Fruit fly (Drosophila melanogaster) whole organism, prepupa: Measurements from ENCODE around the gene CG43736.

ENCODE experiments used
- Blimp-1 ChIP-seq: fragments of 200-800 bp; sonication (Bioruptor generic); optimal IDR thresholded peaks from 3 replicates; lab custom pipeline; 2017; ENCODE audit warnings: missing biosample characterization, missing genetic modification characterization, mild to moderate bottlenecking, moderate library complexity, missing genetic modification reagents
- CG10631 ChIP-seq: fragments of 200-800 bp; sonication (Bioruptor generic); optimal IDR thresholded peaks from 2 replicates; lab custom pipeline; 2016; ENCODE audit warnings: missing biosample characterization, missing genetic modification characterization
- CG10669 ChIP-seq: fragments of 200-800 bp; sonication (Bioruptor generic); optimal IDR thresholded peaks from 3 replicates; lab custom pipeline; 2018; ENCODE audit warnings: missing biosample characterization, mild to moderate bottlenecking, missing genetic modification characterization, moderate library complexity
- CG11762 ChIP-seq: fragments of 200-800 bp; sonication (Bioruptor generic); optimal IDR thresholded peaks from 3 replicates; lab custom pipeline; 2016; ENCODE audit warnings: missing biosample characterization, missing genetic modification characterization; ENCODE audit not compliant: insufficient read depth
- CG11902 ChIP-seq: fragments of 200-800 bp; sonication (Bioruptor generic); optimal IDR thresholded peaks from 3 replicates; lab custom pipeline; 2016; ENCODE audit warnings: missing biosample characterization, missing genetic modification characterization
- CG15336 ChIP-seq: fragments of 200-800 bp; sonication (Bioruptor generic); IDR thresholded peaks from 2 replicates; pipeline ENCODE4 v1.3.6; 2022; ENCODE audit warnings: missing biosample characterization, missing genetic modification characterization
- CG1621 ChIP-seq: fragments of 200-800 bp; sonication (Bioruptor generic); optimal IDR thresholded peaks from 3 replicates; lab custom pipeline; 2018; ENCODE audit warnings: missing biosample characterization, mild to moderate bottlenecking, missing genetic modification characterization
- CG3032 ChIP-seq: fragments of 200-800 bp; optimal IDR thresholded peaks from 2 replicates; lab custom pipeline; 2019; ENCODE audit warnings: missing biosample characterization, mild to moderate bottlenecking, missing genetic modification characterization, moderate library complexity
- CG32006 ChIP-seq: fragments of 200-800 bp; sonication (Bioruptor generic); optimal IDR thresholded peaks from 3 replicates; lab custom pipeline; 2017; ENCODE audit warnings: missing biosample characterization, mild to moderate bottlenecking, missing genetic modification characterization
- CG34406 ChIP-seq: fragments of 200-800 bp; sonication (Bioruptor generic); optimal IDR thresholded peaks from 3 replicates; lab custom pipeline; 2016; ENCODE audit warnings: missing biosample characterization, missing genetic modification characterization
- CG4318 ChIP-seq: fragments of 200-800 bp; sonication (Bioruptor generic); optimal IDR thresholded peaks from 3 replicates; lab custom pipeline; 2017; ENCODE audit warnings: missing biosample characterization, mild to moderate bottlenecking, missing genetic modification characterization
- CG6276 ChIP-seq: fragments of 200-800 bp; sonication (Bioruptor generic); optimal IDR thresholded peaks from 2 replicates; lab custom pipeline; 2017; ENCODE audit warnings: missing biosample characterization, mild to moderate bottlenecking, missing genetic modification characterization
- CG6792 ChIP-seq: fragments of 200-800 bp; sonication (Bioruptor generic); optimal IDR thresholded peaks from 3 replicates; lab custom pipeline; 2016; ENCODE audit warnings: missing biosample characterization, missing genetic modification characterization
- CG6808 ChIP-seq: fragments of 200-800 bp; sonication (Bioruptor generic); optimal IDR thresholded peaks from 3 replicates; lab custom pipeline; 2017; ENCODE audit warnings: missing biosample characterization, missing genetic modification characterization, mild to moderate bottlenecking, moderate library complexity, missing genetic modification reagents
- CG6854 ChIP-seq: fragments of 200-800 bp; sonication (Bioruptor generic); optimal IDR thresholded peaks from 2 replicates; lab custom pipeline; 2017; ENCODE audit warnings: missing biosample characterization, mild to moderate bottlenecking, missing genetic modification characterization
- CG7368 ChIP-seq: fragments of 200-800 bp; sonication (Bioruptor generic); optimal IDR thresholded peaks from 3 replicates; lab custom pipeline; 2016; ENCODE audit warnings: missing biosample characterization, missing genetic modification characterization
- CG8319 ChIP-seq: fragments of 200-800 bp; sonication (Bioruptor generic); optimal IDR thresholded peaks from 3 replicates; lab custom pipeline; 2016; ENCODE audit warnings: missing biosample characterization, missing genetic modification characterization
- CG8632 ChIP-seq: fragments of 200-800 bp; sonication (Bioruptor generic); optimal IDR thresholded peaks from 3 replicates; lab custom pipeline; 2016; ENCODE audit warnings: missing biosample characterization, missing genetic modification characterization
- CG9139 ChIP-seq: fragments of 200-800 bp; sonication (Bioruptor generic); optimal IDR thresholded peaks from 3 replicates; lab custom pipeline; 2017; ENCODE audit warnings: missing biosample characterization, mild to moderate bottlenecking, missing genetic modification characterization
- Eip75B ChIP-seq: fragments of 200-800 bp; sonication (Bioruptor generic); optimal IDR thresholded peaks from 3 replicates; lab custom pipeline; 2016; ENCODE audit warnings: missing biosample characterization, missing genetic modification characterization
- Eip78C ChIP-seq: fragments of 200-800 bp; sonication (Bioruptor generic); peaks from one replicate; lab custom pipeline; 2016; ENCODE audit warnings: missing biosample characterization, missing genetic modification characterization
- Ets21C ChIP-seq: fragments of 200-800 bp; sonication (Bioruptor generic); optimal IDR thresholded peaks from 3 replicates; lab custom pipeline; 2016; ENCODE audit warnings: missing biosample characterization, missing genetic modification characterization
- Ets96B ChIP-seq: fragments of 200-800 bp; optimal IDR thresholded peaks from 2 replicates; lab custom pipeline; 2019; ENCODE audit warnings: missing biosample characterization, mild to moderate bottlenecking, missing genetic modification characterization, moderate library complexity
- Gug ChIP-seq: fragments of 200-800 bp; sonication (Bioruptor generic); IDR thresholded peaks from 2 replicates; pipeline ENCODE4 v1.3.6; 2022; ENCODE audit warnings: missing biosample characterization, missing genetic modification characterization
- Hr38 ChIP-seq: sonication (Bioruptor generic); optimal IDR thresholded peaks from 2 replicates; lab custom pipeline; 2016; ENCODE audit warnings: missing biosample characterization, missing genetic modification characterization
- Hr39 ChIP-seq: fragments of 200-800 bp; sonication (Bioruptor generic); optimal IDR thresholded peaks from 2 replicates; lab custom pipeline; 2016; ENCODE audit warnings: missing biosample characterization, missing genetic modification characterization
- Hr4 ChIP-seq: fragments of 200-800 bp; sonication (Bioruptor generic); optimal IDR thresholded peaks from 3 replicates; lab custom pipeline; 2016; ENCODE audit warnings: missing biosample characterization, missing genetic modification characterization
- Lpt ChIP-seq: fragments of 200-800 bp; sonication (Bioruptor generic); optimal IDR thresholded peaks from 3 replicates; lab custom pipeline; 2016; ENCODE audit warnings: missing biosample characterization, missing genetic modification characterization
- Smox ChIP-seq: fragments of 200-800 bp; sonication (Bioruptor generic); optimal IDR thresholded peaks from 3 replicates; lab custom pipeline; 2016; ENCODE audit warnings: missing biosample characterization, missing genetic modification characterization
- Sox102F ChIP-seq: fragments of 200-800 bp; sonication (Bioruptor generic); optimal IDR thresholded peaks from 2 replicates; lab custom pipeline; 2016; ENCODE audit warnings: missing biosample characterization, mild to moderate bottlenecking, missing genetic modification characterization
- acj6 ChIP-seq: fragments of 200-800 bp; sonication (Bioruptor generic); optimal IDR thresholded peaks from 3 replicates; lab custom pipeline; 2016; ENCODE audit warnings: missing biosample characterization, missing genetic modification characterization
- cyc ChIP-seq: fragments of 200-800 bp; sonication (Bioruptor generic); optimal IDR thresholded peaks from 3 replicates; lab custom pipeline; 2016; ENCODE audit warnings: missing biosample characterization, missing genetic modification characterization
- dac ChIP-seq: fragments of 200-800 bp; sonication (Bioruptor generic); optimal IDR thresholded peaks from 2 replicates; lab custom pipeline; 2017; ENCODE audit warnings: missing biosample characterization, mild to moderate bottlenecking, missing genetic modification characterization
- dsx ChIP-seq: fragments of 200-800 bp; optimal IDR thresholded peaks from 3 replicates; lab custom pipeline; 2019; ENCODE audit warnings: missing biosample characterization, mild to moderate bottlenecking, missing genetic modification characterization, moderate library complexity; ENCODE audit not compliant: poor library complexity, severe bottlenecking
- eg ChIP-seq: fragments of 200-800 bp; sonication (Bioruptor generic); IDR thresholded peaks from 3 replicates; pipeline ENCODE4 v1.3.6; 2022; ENCODE audit warnings: missing biosample characterization, missing genetic modification characterization
- esn ChIP-seq: fragments of 200-800 bp; sonication (Bioruptor generic); optimal IDR thresholded peaks from 2 replicates; lab custom pipeline; 2016; ENCODE audit warnings: missing biosample characterization, mild to moderate bottlenecking, missing genetic modification characterization, moderate library complexity
- fd59A ChIP-seq: fragments of 200-800 bp; sonication (Bioruptor generic); optimal IDR thresholded peaks from 2 replicates; lab custom pipeline; 2017; ENCODE audit warnings: missing biosample characterization, mild to moderate bottlenecking, missing genetic modification characterization, missing genetic modification reagents
- fd85E ChIP-seq: fragments of 200-800 bp; sonication (Bioruptor generic); optimal IDR thresholded peaks from 3 replicates; lab custom pipeline; 2016; ENCODE audit warnings: missing biosample characterization, missing genetic modification characterization
- fkh ChIP-seq: fragments of 200-800 bp; sonication (Bioruptor generic); optimal IDR thresholded peaks from 3 replicates; lab custom pipeline; 2017; ENCODE audit warnings: missing biosample characterization, mild to moderate bottlenecking, missing genetic modification characterization, moderate library complexity
- lz ChIP-seq: fragments of 200-800 bp; sonication (Bioruptor generic); optimal IDR thresholded peaks from 3 replicates; lab custom pipeline; 2016; ENCODE audit warnings: missing biosample characterization, missing genetic modification characterization
- net ChIP-seq: fragments of 200-800 bp; sonication (Bioruptor generic); optimal IDR thresholded peaks from 3 replicates; lab custom pipeline; 2016; ENCODE audit warnings: missing biosample characterization, missing genetic modification characterization
- pdm3 ChIP-seq: fragments of 200-800 bp; sonication (Bioruptor generic); optimal IDR thresholded peaks from 3 replicates; lab custom pipeline; 2016; ENCODE audit warnings: missing biosample characterization, missing genetic modification characterization
- salr ChIP-seq, 2 experiments: fragments of 200-800 bp; sonication (Bioruptor generic); optimal IDR thresholded peaks; 3 replicates each; lab custom pipeline; 2016 to 2018; ENCODE audit warnings: missing biosample characterization in 2 of 2, missing genetic modification characterization in 2 of 2, mild to moderate bottlenecking in 1 of 2
- spab ChIP-seq: fragments of 200-800 bp; sonication (Bioruptor generic); optimal IDR thresholded peaks from 2 replicates; lab custom pipeline; 2017; ENCODE audit warnings: missing biosample characterization, mild to moderate bottlenecking, missing genetic modification characterization, missing genetic modification reagents
- vri ChIP-seq: fragments of 200-800 bp; sonication (Bioruptor generic); optimal IDR thresholded peaks from 3 replicates; lab custom pipeline; 2016; ENCODE audit warnings: missing biosample characterization, mild to moderate bottlenecking, missing genetic modification characterization

The CG43736 gene

dm6 chrX:6849178-6849956 lies 14.3 kb upstream of the CG43736 start, which contains the start of the genes Cht11 and CG4558 (continued):
- TF ChIP-seq CG32006 (GFP tag; lab: Kevin White, UChicago) = peak; percentile 83
- peak; percentile 58 for TF ChIP-seq fd59A (GFP tag; lab: Kevin White, UChicago)
- TF ChIP-seq Sox102F (GFP tag; lab: Kevin White, UChicago) = peak; percentile 86
- TF ChIP-seq CG11902 (GFP tag; lab: Kevin White, UChicago) = peak; percentile 66
- peak; percentile 81 for TF ChIP-seq Hr4 (GFP tag; lab: Kevin White, UChicago)
- TF ChIP-seq Eip78C (GFP tag; lab: Kevin White, UChicago) = peak; percentile 95
- peak; percentile 91 for TF ChIP-seq esn (GFP tag; lab: Kevin White, UChicago)
- TF ChIP-seq CG10631 (GFP tag; lab: Kevin White, UChicago) = peak; percentile 87
- TF ChIP-seq Smox (GFP tag; lab: Kevin White, UChicago) = peak; percentile 87
- peak; percentile 71 for TF ChIP-seq dac
- peak; percentile 60 for TF ChIP-seq CG9139 (GFP tag; lab: Kevin White, UChicago)
- peak; percentile 79; the same call in 1 of the 2 replicates for TF ChIP-seq CG15336 (GFP tag; lab: Robert Waterston, UW)
- TF ChIP-seq Hr39 = peak; percentile 85
- peak; percentile 83 for TF ChIP-seq Ets96B (tag; lab: Kevin White, UChicago)
- peak; percentile 85 for TF ChIP-seq acj6 (GFP tag; lab: Kevin White, UChicago)
- peak; percentile 67 for TF ChIP-seq spab (GFP tag; lab: Kevin White, UChicago)
- peak; percentile 74 for TF ChIP-seq fkh (GFP tag; lab: Kevin White, UChicago)

DNA sequence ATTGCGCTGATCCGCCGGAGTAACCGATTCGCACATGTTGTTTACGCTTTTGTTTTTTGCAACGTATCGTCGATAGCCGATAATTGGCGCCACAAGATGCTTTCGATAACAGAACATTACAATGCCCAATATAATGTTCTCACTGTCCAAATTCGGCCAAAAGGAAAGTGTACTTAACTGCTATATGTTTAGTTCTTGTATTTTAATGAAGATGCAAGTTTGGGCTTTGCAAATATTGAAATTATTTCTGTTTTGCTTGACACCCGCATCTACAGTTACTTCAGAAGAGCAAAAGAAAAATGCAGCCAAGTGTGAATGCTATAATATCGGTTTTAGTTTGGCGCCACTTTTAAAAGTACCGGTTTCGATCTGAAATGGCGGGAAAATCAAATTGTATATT lies 11.1 kb upstream of the CG43736 start:
- TF ChIP-seq Eip78C (GFP tag; lab: Kevin White, UChicago) = peak; percentile 96
- peak; percentile 85 for TF ChIP-seq fd59A (GFP tag; lab: Kevin White, UChicago)
- TF ChIP-seq CG8319 = peak; percentile 88
- peak; percentile 92 for TF ChIP-seq eg (GFP tag; lab: Robert Waterston, UW)
- peak; percentile 91 for TF ChIP-seq Hr4 (GFP tag; lab: Kevin White, UChicago)
- TF ChIP-seq CG7368 = peak; percentile 91
- peak; percentile 88 for TF ChIP-seq dsx (GFP tag; lab: Kevin White, UChicago)
- peak; percentile 84 for TF ChIP-seq vri (GFP tag; lab: Kevin White, UChicago)
- no peak for TF ChIP-seq Hr38
- TF ChIP-seq net (GFP tag; lab: Kevin White, UChicago) = peak; percentile 91
- TF ChIP-seq pdm3 = peak; percentile 95
- peak; percentile 91 for TF ChIP-seq Eip75B (GFP tag; lab: Kevin White, UChicago)
- peak; percentile 90 for TF ChIP-seq CG6808 (GFP tag; lab: Kevin White, UChicago)
- peak; percentile 83 for TF ChIP-seq CG8632 (GFP tag; lab: Kevin White, UChicago)
- peak; percentile 83 for TF ChIP-seq CG11762 (GFP tag; lab: Kevin White, UChicago)
- TF ChIP-seq acj6 (GFP tag; lab: Kevin White, UChicago) = peak; percentile 93
- peak; percentile 88 for TF ChIP-seq CG6792
- peak; percentile 93 for TF ChIP-seq esn (GFP tag; lab: Kevin White, UChicago)
- peak; percentile 78 for TF ChIP-seq CG6854 (GFP tag; lab: Kevin White, UChicago)
- TF ChIP-seq lz (GFP tag; lab: Kevin White, UChicago) = peak; percentile 96
- peak; percentile 93 for TF ChIP-seq CG10669 (GFP tag; lab: Kevin White, UChicago)
- peak; percentile 85 for TF ChIP-seq CG4318 (GFP tag; lab: Kevin White, UChicago)
- TF ChIP-seq fd85E (GFP tag; lab: Kevin White, UChicago) = peak; percentile 49
- peak; percentile 90 for TF ChIP-seq CG10631 (GFP tag; lab: Kevin White, UChicago)
- peak; percentile 76 for TF ChIP-seq Blimp-1
- peak; percentile 92 for TF ChIP-seq Smox (GFP tag; lab: Kevin White, UChicago)
- TF ChIP-seq CG9139 (GFP tag; lab: Kevin White, UChicago) = peak; percentile 77
- TF ChIP-seq cyc (GFP tag; lab: Kevin White, UChicago) = peak; percentile 96
- peak; percentile 79 to 89 for TF ChIP-seq salr (GFP tag; optimal IDR thresholded peaks at IDR 0.05; lab: Kevin White, UChicago)
- TF ChIP-seq CG3032 (tag; lab: Kevin White, UChicago) = peak; percentile 94
- peak; percentile 80 for TF ChIP-seq spab (GFP tag; lab: Kevin White, UChicago)
- TF ChIP-seq CG6276 (GFP tag; lab: Kevin White, UChicago) = peak; percentile 82
- TF ChIP-seq Gug (GFP tag; lab: Robert Waterston, UW) = peak; percentile 88
- TF ChIP-seq CG11902 (GFP tag; lab: Kevin White, UChicago) = peak; percentile 90
- peak; percentile 93 for TF ChIP-seq Ets21C (GFP tag; lab: Kevin White, UChicago)
- peak; percentile 84 for TF ChIP-seq CG15336 (GFP tag; lab: Robert Waterston, UW)
- TF ChIP-seq dac = peak; percentile 92
- TF ChIP-seq CG34406 (GFP tag; lab: Kevin White, UChicago) = peak; percentile 89
- TF ChIP-seq CG1621 = peak; percentile 95
- TF ChIP-seq Lpt (GFP tag; lab: Kevin White, UChicago) = peak; percentile 83
- TF ChIP-seq Sox102F (GFP tag; lab: Kevin White, UChicago) = peak; percentile 90
